Worm (Caenorhabditis elegans) whole organism, L4 larva: Measurements from ENCODE around the gene str-140.

Source experiments
- F49E8.2 ChIP-seq: sonication (generic microtip); optimal IDR thresholded peaks from 2 replicates; lab custom pipeline; 2016; ENCODE audit warnings: missing compliant biosample characterization, mild to moderate bottlenecking, missing genetic modification characterization, borderline replicate concordance
- T20F7.1 ChIP-seq: fragments of 200-800 bp; sonication (Bioruptor generic); optimal IDR thresholded peaks from 2 replicates; lab custom pipeline; 2018; ENCODE audit warnings: mild to moderate bottlenecking, missing genetic modification characterization, missing compliant biosample characterization
- Y75B8A.6 ChIP-seq: fragments of 200-800 bp; sonication (Bioruptor generic); IDR thresholded peaks from 2 replicates; pipeline ENCODE4 v1.3.6; 2022; ENCODE audit warnings: missing genetic modification reagents, missing genetic modification characterization, missing compliant biosample characterization
- aha-1 ChIP-seq: fragments of 150-350 bp; peaks from one replicate; lab custom pipeline; 2014; ENCODE audit warnings: missing biosample characterization, missing genetic modification characterization
- cey-2 ChIP-seq: sonication (generic microtip); optimal IDR thresholded peaks from 3 replicates; lab custom pipeline; 2017; ENCODE audit warnings: missing genetic modification characterization, mild to moderate bottlenecking, missing compliant biosample characterization, antibody characterized with exemption, borderline replicate concordance; ENCODE audit not compliant: insufficient read depth
- daf-16 ChIP-seq, 3 experiments: sonication (generic microtip); optimal IDR thresholded peaks; 2 replicates each; lab custom pipeline; 2016 to 2017; ENCODE audit warnings: missing genetic modification characterization in 3 of 3, missing genetic modification reagents in 3 of 3, mild to moderate bottlenecking in 2 of 3, missing compliant biosample characterization in 2 of 3, missing biosample characterization in 1 of 3, moderate library complexity in 1 of 3
- dmd-6 ChIP-seq: fragments of 200-800 bp; sonication (Bioruptor generic); IDR thresholded peaks from 2 replicates; pipeline ENCODE4 v1.3.6; 2022; ENCODE audit warnings: missing genetic modification reagents, missing genetic modification characterization, missing compliant biosample characterization
- dpl-1 ChIP-seq: fragments of 150-350 bp; optimal IDR thresholded peaks from 2 replicates; lab custom pipeline; 2014; ENCODE audit warnings: missing biosample characterization, missing genetic modification reagents, missing genetic modification characterization
- fkh-10 ChIP-seq: fragments of 150-350 bp; optimal IDR thresholded peaks from 2 replicates; lab custom pipeline; 2014; ENCODE audit warnings: missing biosample characterization, missing genetic modification reagents, missing genetic modification characterization
- hlh-11 ChIP-seq: fragments of 200-800 bp; sonication (Bioruptor generic); optimal IDR thresholded peaks from 2 replicates; lab custom pipeline; 2018; ENCODE audit warnings: mild to moderate bottlenecking, missing genetic modification characterization, missing compliant biosample characterization
- hlh-30 ChIP-seq: sonication (generic microtip); optimal IDR thresholded peaks from 2 replicates; lab custom pipeline; 2017; ENCODE audit warnings: antibody characterized with exemption, mild to moderate bottlenecking, missing genetic modification characterization, missing compliant biosample characterization; ENCODE audit not compliant: insufficient read depth
- lin-1 ChIP-seq: fragments of 200-800 bp; sonication (Bioruptor generic); IDR thresholded peaks from 2 replicates; pipeline ENCODE4 v1.3.6; 2022; ENCODE audit warnings: missing genetic modification reagents, missing genetic modification characterization, missing compliant biosample characterization
- lin-13 ChIP-seq: fragments of 150-350 bp; optimal IDR thresholded peaks from 2 replicates; lab custom pipeline; 2014; ENCODE audit warnings: missing biosample characterization, missing genetic modification reagents, missing genetic modification characterization
- lin-38 ChIP-seq: fragments of 200-800 bp; sonication (Bioruptor generic); IDR thresholded peaks from 2 replicates; pipeline ENCODE4 v1.3.6; 2022; ENCODE audit warnings: missing genetic modification reagents, missing genetic modification characterization, missing compliant biosample characterization
- lin-39 ChIP-seq: fragments of 150-350 bp; optimal IDR thresholded peaks from 2 replicates; lab custom pipeline; 2014; ENCODE audit warnings: missing biosample characterization, missing genetic modification reagents, missing genetic modification characterization
- lsy-2 ChIP-seq, 2 experiments: fragments of 150-350 bp in 1 of 2; sonication (generic microtip) in 1 of 2; optimal IDR thresholded peaks; 2 replicates each; lab custom pipeline; 2014 to 2017; ENCODE audit warnings: missing biosample characterization in 2 of 2, missing genetic modification characterization in 2 of 2
- mdl-1 ChIP-seq, 2 experiments: fragments of 150-350 bp in 1 of 2; sonication (generic microtip) in 1 of 2; optimal IDR thresholded peaks; 2 replicates each; lab custom pipeline; 2014 to 2017; ENCODE audit warnings: missing biosample characterization in 2 of 2, missing genetic modification characterization in 2 of 2
- mep-1 ChIP-seq: fragments of 150-350 bp; sonication (generic microtip); optimal IDR thresholded peaks from 3 replicates; lab custom pipeline; 2014; ENCODE audit warnings: missing biosample characterization, missing genetic modification characterization
- mxl-2 ChIP-seq: fragments of 200-800 bp; sonication (Bioruptor generic); conservative IDR thresholded peaks from 2 replicates; pipeline ENCODE4 v1.3.6; 2022; ENCODE audit warnings: missing genetic modification reagents, missing genetic modification characterization, missing compliant biosample characterization
- mxl-3 ChIP-seq: fragments of 200-800 bp; sonication (Bioruptor generic); optimal IDR thresholded peaks from 2 replicates; lab custom pipeline; 2018; ENCODE audit warnings: mild to moderate bottlenecking, missing genetic modification characterization, missing compliant biosample characterization
- nhr-237 ChIP-seq: sonication (generic microtip); optimal IDR thresholded peaks from 2 replicates; lab custom pipeline; 2017; ENCODE audit warnings: missing biosample characterization, missing genetic modification characterization
- nhr-28 ChIP-seq: fragments of 150-350 bp; optimal IDR thresholded peaks from 2 replicates; lab custom pipeline; 2014; ENCODE audit warnings: missing biosample characterization, missing genetic modification characterization
- nhr-48 ChIP-seq: sonication (generic microtip); optimal IDR thresholded peaks from 2 replicates; lab custom pipeline; 2016; ENCODE audit warnings: mild to moderate bottlenecking, missing genetic modification characterization, missing compliant biosample characterization
- nhr-6 ChIP-seq: fragments of 150-350 bp; optimal IDR thresholded peaks from 2 replicates; lab custom pipeline; 2014; ENCODE audit warnings: missing biosample characterization, missing genetic modification characterization
- nhr-76 ChIP-seq: fragments of 150-350 bp; optimal IDR thresholded peaks from 2 replicates; lab custom pipeline; 2014; ENCODE audit warnings: missing biosample characterization, missing genetic modification characterization
- pqm-1 ChIP-seq: sonication (generic microtip); optimal IDR thresholded peaks from 2 replicates; lab custom pipeline; 2017; ENCODE audit warnings: missing biosample characterization, missing genetic modification characterization
- set-16 ChIP-seq: fragments of 200-800 bp; sonication (Bioruptor generic); IDR thresholded peaks from 2 replicates; pipeline ENCODE4 v1.3.6; 2022; ENCODE audit warnings: missing genetic modification reagents, missing genetic modification characterization, missing compliant biosample characterization
- snpc-1.2 ChIP-seq: fragments of 200-800 bp; sonication (Bioruptor generic); IDR thresholded peaks from 2 replicates; pipeline ENCODE4 v1.3.6; 2022; ENCODE audit warnings: missing genetic modification reagents, missing genetic modification characterization, missing compliant biosample characterization
- unc-130 ChIP-seq: sonication (generic microtip); optimal IDR thresholded peaks from 2 replicates; lab custom pipeline; 2016; ENCODE audit warnings: missing genetic modification reagents, missing genetic modification characterization, missing compliant biosample characterization
- unc-62 ChIP-seq, 3 experiments: fragments of 150-350 bp in 1 of 3; sonication (generic microtip); optimal IDR thresholded peaks in 2 of 3; peaks in 1 of 3; 1 replicate in 1 of 3; 2 replicates in 2 of 3; lab custom pipeline; 2014 to 2017; ENCODE audit warnings: missing biosample characterization in 3 of 3, missing genetic modification characterization in 3 of 3, missing genetic modification reagents in 3 of 3, missing genotype in 1 of 3
- zip-2 ChIP-seq: fragments of 150-350 bp; optimal IDR thresholded peaks from 2 replicates; lab custom pipeline; 2014; ENCODE audit warnings: missing biosample characterization, missing genetic modification characterization

Gene str-140

DNA sequence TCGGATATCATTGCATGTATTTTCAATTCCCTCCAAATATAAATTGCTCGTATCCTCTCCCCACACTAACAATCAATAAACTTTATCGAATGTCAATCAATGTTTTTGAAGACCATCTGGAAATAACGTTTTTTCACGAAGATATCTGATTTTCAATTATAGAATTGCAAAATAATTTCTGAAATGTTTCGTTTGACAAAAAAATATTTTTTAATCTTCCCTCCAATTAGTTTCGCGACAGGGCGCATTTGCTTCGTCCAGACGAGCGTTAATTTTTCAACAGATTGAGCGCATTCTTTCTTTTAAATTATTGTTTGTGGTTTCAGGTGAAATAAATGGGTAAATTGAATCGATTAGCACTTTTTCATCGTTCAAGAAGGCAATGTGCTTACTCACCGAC, 36.6 kb downstream of the str-140 start, which contains the start of gene vars-1 (continued):
- TF ChIP-seq lin-39 (tag; lab: Kevin White, UChicago) (no peak), lin-1 (GFP tag; lab: Robert Waterston, UW) (no peak), nhr-28 (tag; lab: Kevin White, UChicago) (peak; percentile 38), aha-1 (tag; lab: Kevin White, UChicago) (peak; percentile 11), F49E8.2 (tag; lab: Kevin White, UChicago) (peak; percentile 7), dpl-1 (GFP tag; lab: Kevin White, UChicago) (peak; percentile 93), fkh-10 (GFP tag; lab: Kevin White, UChicago) (peak; percentile 7), snpc-1.2 (GFP tag; lab: Robert Waterston, UW) (0 out of 2 replicates have a peak, but pooled peaks have one; percentile 31)
- TF ChIP-seq, all 104 proteins: peak for 17

- TF ChIP-seq lin-13: peak; percentile 33
- TF ChIP-seq lin-38: peak; percentile 34
- TF ChIP-seq F49E8.2 (tag; lab: Kevin White, UChicago): peak; percentile 35
- peak; percentile 33 for TF ChIP-seq unc-130
- no peak for TF ChIP-seq mxl-2 (GFP tag; lab: Robert Waterston, UW)
- TF ChIP-seq lsy-2 (tag; optimal IDR thresholded peaks at IDR 0.05; lab: Kevin White, UChicago): peak in 1 of 2 experiments; percentile 25
- TF ChIP-seq hlh-30 (tag; lab: Kevin White, UChicago): no peak
- no peak for TF ChIP-seq nhr-237 (tag; lab: Kevin White, UChicago)
Measured at ce11 chrV:8028825-8029489, 38.7 kb downstream of the str-140 start, which contains the start of gene oma-2. Gene oma-2 (plus strand): TSS chrV:8029439.

ce11 chrV:8027429-8028142, 40.1 kb downstream of the str-140 start:
- TF ChIP-seq unc-130 (no peak), Y75B8A.6 (0 out of 2 replicates have a peak, but pooled peaks have one; percentile 26), nhr-76 (tag; lab: Kevin White, UChicago) (peak; percentile 3), set-16 (GFP tag; lab: Robert Waterston, UW) (no peak), pqm-1 (tag; lab: Kevin White, UChicago) (peak; percentile 5), nhr-28 (tag; lab: Kevin White, UChicago) (peak; percentile 60), dmd-6 (GFP tag; lab: Robert Waterston, UW) (peak; percentile 39), T20F7.1 (GFP tag; lab: Kevin White, UChicago) (no peak), daf-16 (GFP tag; optimal IDR thresholded peaks at IDR 0.05; lab: Kevin White, UChicago) (no peak), daf-16 (tag; optimal IDR thresholded peaks at IDR 0.05; lab: Kevin White, UChicago) (peak; percentile 73), nhr-48 (tag; lab: Kevin White, UChicago) (peak; percentile 18)

DNA sequence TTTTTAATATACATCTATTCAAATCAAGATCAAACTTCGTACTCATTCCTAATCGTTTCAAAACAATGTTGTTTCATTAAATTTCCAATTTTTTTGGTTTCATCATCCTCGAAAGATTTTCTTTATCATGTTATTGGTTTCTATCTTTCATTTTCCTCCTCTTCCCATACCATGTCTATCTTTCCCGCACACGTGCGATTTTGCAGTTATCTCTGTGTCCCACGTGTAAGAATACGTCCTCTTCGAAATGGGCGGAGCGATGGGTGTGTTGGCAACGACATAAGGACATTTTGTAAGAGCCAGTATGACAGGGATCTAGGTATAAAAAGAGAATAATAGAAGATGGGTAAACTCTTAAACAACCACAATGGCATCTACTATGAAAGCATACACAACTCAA, 41.4 kb downstream of the str-140 start, which contains the start of gene F43H9.4:
Gene F43H9.4, plus strand, starts transcription at position 366 of the 400 bp plus-strand sequence.
- TF ChIP-seq nhr-28 (tag; lab: Kevin White, UChicago): peak; percentile 75
- peak; percentile 79 to 89 for TF ChIP-seq mdl-1 (tag; optimal IDR thresholded peaks at IDR 0.05; lab: Kevin White, UChicago)
- TF ChIP-seq hlh-30 (tag; lab: Kevin White, UChicago): peak; percentile 55
- TF ChIP-seq aha-1 (tag; lab: Kevin White, UChicago): peak; percentile 71
- peak; percentile 51 for TF ChIP-seq hlh-11
- TF ChIP-seq nhr-48 (tag; lab: Kevin White, UChicago): peak; percentile 73
- no peak for TF ChIP-seq nhr-6 (tag; lab: Kevin White, UChicago)
- TF ChIP-seq cey-2: peak; percentile 86
- peak in 1 of 2 experiments; percentile 99 for TF ChIP-seq unc-62 (GFP tag; optimal IDR thresholded peaks at IDR 0.05 in 1 of 2; lab: Kevin White, UChicago)
- TF ChIP-seq unc-62 (tag; optimal IDR thresholded peaks at IDR 0.05; lab: Kevin White, UChicago): no peak
- no peak for TF ChIP-seq nhr-76 (tag; lab: Kevin White, UChicago)
- no peak for TF ChIP-seq lin-39 (tag; lab: Kevin White, UChicago)
- TF ChIP-seq mxl-3 (GFP tag; lab: Kevin White, UChicago): peak; percentile 99
- TF ChIP-seq T20F7.1 (GFP tag; lab: Kevin White, UChicago): no peak
- no peak for TF ChIP-seq zip-2 (tag; lab: Kevin White, UChicago)
- peak; percentile 9 for TF ChIP-seq mep-1 (tag; lab: Kevin White, UChicago)
- TF ChIP-seq dmd-6 (GFP tag; lab: Robert Waterston, UW): peak; percentile 76
- TF ChIP-seq, all 104 proteins: peak for 11
